Worm (Caenorhabditis elegans) whole organism, mixed stage, embryonic: ENCODE data around the gene C24D10.5.
A peak's percentile ranks its signal among the peaks of the same experiment; 100 is the strongest.

ENCODE experiments used
- M03D4.4 ChIP-seq: sonication (generic microtip); optimal IDR thresholded peaks from 2 replicates; lab custom pipeline; 2017; ENCODE audit warnings: mild to moderate bottlenecking, missing genetic modification characterization, missing compliant biosample characterization
- bed-3 ChIP-seq: fragments of 200-800 bp; sonication (Bioruptor generic); optimal IDR thresholded peaks from 3 replicates; lab custom pipeline; 2018; ENCODE audit warnings: mild to moderate bottlenecking, missing genetic modification characterization, moderate library complexity, missing compliant biosample characterization
- blmp-1 ChIP-seq: fragments of 150-350 bp; optimal IDR thresholded peaks from 2 replicates; lab custom pipeline; 2014; ENCODE audit warnings: missing biosample characterization, missing genetic modification characterization
- ceh-43 ChIP-seq: fragments of 200-800 bp; sonication (Bioruptor generic); optimal IDR thresholded peaks from 2 replicates; lab custom pipeline; 2018; ENCODE audit warnings: mild to moderate bottlenecking, missing genetic modification characterization, moderate library complexity, missing compliant biosample characterization
- ceh-83 ChIP-seq: fragments of 200-800 bp; sonication (Bioruptor generic); optimal IDR thresholded peaks from 2 replicates; lab custom pipeline; 2018; ENCODE audit warnings: mild to moderate bottlenecking, missing genetic modification characterization, missing compliant biosample characterization
- ces-1 ChIP-seq: fragments of 150-350 bp; optimal IDR thresholded peaks from 2 replicates; lab custom pipeline; 2014; ENCODE audit warnings: missing biosample characterization, missing genetic modification reagents, missing genetic modification characterization
- cnd-1 ChIP-seq: fragments of 200-800 bp; sonication (Bioruptor generic); optimal IDR thresholded peaks from 2 replicates; lab custom pipeline; 2018; ENCODE audit warnings: mild to moderate bottlenecking, missing genetic modification characterization, missing compliant biosample characterization
- drap-1 ChIP-seq: fragments of 200-800 bp; sonication (Bioruptor generic); optimal IDR thresholded peaks from 3 replicates; lab custom pipeline; 2018; ENCODE audit warnings: mild to moderate bottlenecking, missing genetic modification characterization, missing compliant biosample characterization
- elt-1 ChIP-seq: sonication (generic microtip); optimal IDR thresholded peaks from 2 replicates; lab custom pipeline; 2017; ENCODE audit warnings: missing genetic modification characterization, mild to moderate bottlenecking, missing compliant biosample characterization, antibody characterized with exemption, moderate library complexity, borderline replicate concordance; ENCODE audit not compliant: insufficient read depth
- elt-3 ChIP-seq: fragments of 150-350 bp; optimal IDR thresholded peaks from 2 replicates; lab custom pipeline; 2014; ENCODE audit warnings: missing biosample characterization, missing genetic modification characterization
- flh-1 ChIP-seq: fragments of 200-800 bp; sonication (Bioruptor generic); optimal IDR thresholded peaks from 2 replicates; lab custom pipeline; 2018; ENCODE audit warnings: mild to moderate bottlenecking, missing genetic modification characterization, moderate library complexity, missing compliant biosample characterization
- hlh-1 ChIP-seq: fragments of 150-350 bp; optimal IDR thresholded peaks from 2 replicates; lab custom pipeline; 2014; ENCODE audit warnings: missing biosample characterization, missing genetic modification reagents, missing genetic modification characterization
- lin-13 ChIP-seq: fragments of 150-350 bp; optimal IDR thresholded peaks from 2 replicates; lab custom pipeline; 2014; ENCODE audit warnings: missing biosample characterization, missing genetic modification characterization
- lin-32 ChIP-seq: fragments of 200-800 bp; sonication (Bioruptor generic); optimal IDR thresholded peaks from 2 replicates; lab custom pipeline; 2018; ENCODE audit warnings: mild to moderate bottlenecking, missing genetic modification characterization, missing compliant biosample characterization
- lsy-2 ChIP-seq: fragments of 150-350 bp; optimal IDR thresholded peaks from 2 replicates; lab custom pipeline; 2014; ENCODE audit warnings: missing biosample characterization, missing genetic modification characterization
- mab-5 ChIP-seq: fragments of 150-350 bp; optimal IDR thresholded peaks from 2 replicates; lab custom pipeline; 2014; ENCODE audit warnings: missing biosample characterization, missing genetic modification characterization
- mls-2 ChIP-seq: sonication (generic microtip); optimal IDR thresholded peaks from 2 replicates; lab custom pipeline; 2016; ENCODE audit warnings: mild to moderate bottlenecking, missing genetic modification characterization, moderate library complexity, missing compliant biosample characterization
- nhr-12 ChIP-seq: fragments of 150-350 bp; optimal IDR thresholded peaks from 2 replicates; lab custom pipeline; 2014; ENCODE audit warnings: missing biosample characterization, missing genetic modification characterization
- nhr-2 ChIP-seq: fragments of 150-350 bp; optimal IDR thresholded peaks from 2 replicates; lab custom pipeline; 2014; ENCODE audit warnings: missing biosample characterization, missing genetic modification characterization
- nhr-237 ChIP-seq: fragments of 150-350 bp; optimal IDR thresholded peaks from 2 replicates; lab custom pipeline; 2014; ENCODE audit warnings: missing biosample characterization, missing genetic modification characterization
- pha-4 ChIP-seq: fragments of 150-350 bp; optimal IDR thresholded peaks from 2 replicates; lab custom pipeline; 2018; ENCODE audit warnings: missing biosample characterization, missing genetic modification reagents, missing genetic modification characterization
- sem-2 ChIP-seq: fragments of 200-800 bp; sonication (Bioruptor generic); optimal IDR thresholded peaks from 2 replicates; lab custom pipeline; 2018; ENCODE audit warnings: mild to moderate bottlenecking, missing genetic modification characterization, missing compliant biosample characterization
- snpc-4 ChIP-seq: fragments of 150-350 bp; optimal IDR thresholded peaks from 2 replicates; lab custom pipeline; 2014; ENCODE audit warnings: missing biosample characterization, missing genetic modification characterization
- sptf-1 ChIP-seq: sonication (generic microtip); optimal IDR thresholded peaks from 2 replicates; lab custom pipeline; 2017; ENCODE audit warnings: mild to moderate bottlenecking, missing genetic modification characterization, moderate library complexity, missing compliant biosample characterization
- tbx-8 ChIP-seq: fragments of 200-800 bp; sonication (Bioruptor generic); optimal IDR thresholded peaks from 2 replicates; lab custom pipeline; 2018; ENCODE audit warnings: mild to moderate bottlenecking, missing genetic modification characterization, moderate library complexity, missing compliant biosample characterization
- unc-120 ChIP-seq: sonication (generic microtip); optimal IDR thresholded peaks from 2 replicates; lab custom pipeline; 2017; ENCODE audit warnings: missing genetic modification characterization, missing compliant biosample characterization; ENCODE audit not compliant: poor library complexity, severe bottlenecking
- unc-62 ChIP-seq: fragments of 150-350 bp; optimal IDR thresholded peaks from 2 replicates; lab custom pipeline; 2014; ENCODE audit warnings: missing biosample characterization, missing genetic modification reagents, missing genetic modification characterization
- ztf-11 ChIP-seq: fragments of 150-350 bp; optimal IDR thresholded peaks from 2 replicates; lab custom pipeline; 2014; ENCODE audit warnings: missing biosample characterization, missing genetic modification characterization

Gene C24D10.5

ce11 chrIV:5110391-5110930 is 39.4 kb upstream of the C24D10.5 start:
- TF ChIP-seq snpc-4 (tag; lab: Kevin White, UChicago) (no peak), hlh-1 (no peak), ceh-43 (GFP tag; lab: Kevin White, UChicago) (no peak), M03D4.4 (tag; lab: Kevin White, UChicago) (no peak), lin-32 (GFP tag; lab: Kevin White, UChicago) (no peak), elt-1 (tag; lab: Kevin White, UChicago) (no peak), tbx-8 (GFP tag; lab: Kevin White, UChicago) (no peak), ceh-83 (GFP tag; lab: Kevin White, UChicago) (no peak), ces-1 (GFP tag; lab: Kevin White, UChicago) (no peak), elt-3 (tag; lab: Kevin White, UChicago) (no peak), lsy-2 (tag; lab: Kevin White, UChicago) (no peak), nhr-237 (tag; lab: Kevin White, UChicago) (no peak), mab-5 (tag; lab: Kevin White, UChicago) (no peak), unc-120 (no peak), blmp-1 (tag; lab: Kevin White, UChicago) (no peak), sptf-1 (tag; lab: Kevin White, UChicago) (no peak)

DNA sequence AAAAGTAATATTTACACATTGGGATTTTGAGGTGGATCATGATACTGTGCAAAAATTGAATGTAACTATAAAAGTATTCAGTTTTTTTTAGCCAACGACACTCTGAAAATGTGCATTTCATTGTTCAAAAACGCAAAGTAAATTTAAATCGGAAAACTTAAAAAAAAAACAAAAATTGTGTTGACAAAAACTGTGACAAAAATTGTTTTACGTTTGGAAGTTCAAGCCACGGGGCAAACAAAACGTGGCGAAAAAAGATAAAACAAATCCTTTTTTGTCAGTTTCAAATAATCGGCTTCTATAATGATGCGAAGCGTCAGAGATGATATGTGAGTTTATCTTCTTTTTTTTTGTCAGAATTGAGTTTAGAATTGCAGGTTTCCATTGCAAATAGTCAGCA is 38.4 kb upstream of the C24D10.5 start, which contains the start of gene AC7.3:
AC7.3 (plus strand) TSS at position 301 of the 400 bp plus-strand sequence.
- TF ChIP-seq elt-1 (tag; lab: Kevin White, UChicago) (no peak), nhr-237 (tag; lab: Kevin White, UChicago) (no peak), ceh-43 (GFP tag; lab: Kevin White, UChicago) (no peak), sem-2 (no peak), ceh-83 (GFP tag; lab: Kevin White, UChicago) (no peak), lin-32 (GFP tag; lab: Kevin White, UChicago) (no peak), flh-1 (no peak), unc-120 (no peak)

DNA sequence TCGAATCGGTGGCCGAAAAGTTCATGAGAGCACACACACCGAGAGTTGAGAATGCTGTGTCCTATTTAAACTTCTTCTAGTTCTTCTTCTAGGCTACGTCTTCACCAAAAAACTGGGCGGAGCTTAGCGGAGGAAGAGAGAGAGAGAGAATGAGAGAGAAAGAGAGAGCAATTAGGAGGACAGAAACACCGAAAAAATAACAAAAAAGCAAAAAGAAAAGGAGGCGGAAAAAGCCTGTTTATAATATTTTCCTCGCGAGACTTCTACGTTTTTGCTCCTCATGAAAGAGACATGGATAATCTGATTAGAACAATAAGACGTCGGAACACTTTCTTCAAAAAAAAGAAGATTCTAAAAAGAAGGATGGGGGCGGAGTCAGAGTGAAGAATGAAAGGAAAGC is 27.9 kb upstream of the C24D10.5 start, which contains the start of gene tkr-3:
tkr-3 (minus strand) TSS at position 101 of the 400 bp plus-strand sequence.
- TF ChIP-seq nhr-237 (tag; lab: Kevin White, UChicago) = no peak
- TF ChIP-seq ces-1 (GFP tag; lab: Kevin White, UChicago) = peak; percentile 21
- no peak for TF ChIP-seq bed-3 (GFP tag; lab: Kevin White, UChicago)

- no peak for TF ChIP-seq sptf-1 (tag; lab: Kevin White, UChicago)
- TF ChIP-seq lin-13 (tag; lab: Kevin White, UChicago) = no peak
- no peak for TF ChIP-seq nhr-2 (tag; lab: Kevin White, UChicago)
- TF ChIP-seq blmp-1 (tag; lab: Kevin White, UChicago) = no peak
- no peak for TF ChIP-seq ceh-43 (GFP tag; lab: Kevin White, UChicago)
- no peak for TF ChIP-seq bed-3 (GFP tag; lab: Kevin White, UChicago)
- no peak for TF ChIP-seq ceh-83 (GFP tag; lab: Kevin White, UChicago)
- no peak for TF ChIP-seq ces-1 (GFP tag; lab: Kevin White, UChicago)
- TF ChIP-seq ztf-11 (tag; lab: Kevin White, UChicago) = no peak
- TF ChIP-seq, all 35 proteins: peak for 0
Measured at ce11 chrIV:5131781-5132180, 18.1 kb upstream of the C24D10.5 start.

ce11 chrIV:5133791-5134370 is 16.0 kb upstream of the C24D10.5 start:
- TF ChIP-seq elt-3 (tag; lab: Kevin White, UChicago) (peak; percentile 15), M03D4.4 (tag; lab: Kevin White, UChicago) (no peak), ztf-11 (tag; lab: Kevin White, UChicago) (no peak), lin-13 (tag; lab: Kevin White, UChicago) (no peak), lsy-2 (tag; lab: Kevin White, UChicago) (peak; percentile 2), pha-4 (no peak), unc-120 (peak; percentile 82), ces-1 (GFP tag; lab: Kevin White, UChicago) (peak; percentile 63), cnd-1 (no peak), mls-2 (tag; lab: Kevin White, UChicago) (no peak), blmp-1 (tag; lab: Kevin White, UChicago) (no peak), hlh-1 (peak; percentile 68), drap-1 (GFP tag; lab: Kevin White, UChicago) (no peak), unc-62 (GFP tag; lab: Kevin White, UChicago) (no peak), nhr-12 (no peak), tbx-8 (GFP tag; lab: Kevin White, UChicago) (no peak), ceh-43 (GFP tag; lab: Kevin White, UChicago) (no peak), nhr-237 (tag; lab: Kevin White, UChicago) (no peak)
